Fruit fly (Drosophila melanogaster) whole organism, embryonic: ENCODE measurements around the gene yellow-f2.
A peak's percentile ranks its signal among the peaks of the same experiment; 100 is the strongest.

Source experiments
- Asciz ChIP-seq: fragments of 200-800 bp; sonication (Bioruptor generic); optimal IDR thresholded peaks from 2 replicates; lab custom pipeline; 2017; ENCODE audit warnings: missing biosample characterization, mild to moderate bottlenecking, missing genetic modification characterization, missing genetic modification reagents
- Awh ChIP-seq: fragments of 200-800 bp; sonication (Bioruptor generic); IDR thresholded peaks from 2 replicates; pipeline ENCODE4, ENCODE4 v1.3.6; 2022; ENCODE audit warnings: missing biosample characterization, missing genetic modification characterization
- BEAF-32 ChIP-seq: fragments of 200-800 bp; sonication (Bioruptor generic); optimal IDR thresholded peaks from 3 replicates; lab custom pipeline; 2017; ENCODE audit warnings: missing biosample characterization, missing genetic modification characterization, mild to moderate bottlenecking, moderate library complexity, missing genetic modification reagents
- Bgb ChIP-seq: fragments of 200-800 bp; sonication (Bioruptor generic); IDR thresholded peaks from 2 replicates; pipeline ENCODE4 v1.3.6; 2022; ENCODE audit warnings: missing biosample characterization, missing genetic modification characterization; ENCODE audit not compliant: partially characterized antibody
- CG10543 ChIP-seq: fragments of 200-800 bp; sonication (Bioruptor generic); optimal IDR thresholded peaks from 3 replicates; lab custom pipeline; 2017; ENCODE audit warnings: missing biosample characterization, mild to moderate bottlenecking, missing genetic modification characterization, moderate library complexity
- CG11085 ChIP-seq: fragments of 200-800 bp; sonication (Bioruptor generic); IDR thresholded peaks from 2 replicates; pipeline ENCODE4 v1.3.6; 2022; ENCODE audit warnings: missing biosample characterization, missing genetic modification characterization
- CG12236 ChIP-seq: fragments of 200-800 bp; sonication (Bioruptor generic); optimal IDR thresholded peaks from 2 replicates; lab custom pipeline; 2016; ENCODE audit warnings: missing biosample characterization, missing genetic modification characterization
- CG13296 ChIP-seq: fragments of 200-800 bp; sonication (Bioruptor generic); optimal IDR thresholded peaks from 3 replicates; lab custom pipeline; 2018; ENCODE audit warnings: missing biosample characterization, mild to moderate bottlenecking, missing genetic modification characterization
- CG15514 ChIP-seq: fragments of 200-800 bp; sonication (Bioruptor generic); optimal IDR thresholded peaks from 3 replicates; lab custom pipeline; 2017; ENCODE audit warnings: missing biosample characterization, missing genetic modification characterization, mild to moderate bottlenecking, moderate library complexity, missing genetic modification reagents
- CG1602 ChIP-seq: fragments of 200-800 bp; sonication (Bioruptor generic); optimal IDR thresholded peaks from 3 replicates; lab custom pipeline; 2016; ENCODE audit warnings: missing biosample characterization, missing genetic modification characterization
- CG17829 ChIP-seq: fragments of 200-800 bp; optimal IDR thresholded peaks from 2 replicates; lab custom pipeline; 2019; ENCODE audit warnings: missing biosample characterization, mild to moderate bottlenecking, missing genetic modification characterization, moderate library complexity
- CG2199 ChIP-seq: fragments of 200-800 bp; sonication (Bioruptor generic); IDR thresholded peaks from 3 replicates; pipeline ENCODE4 v1.3.6; 2022; ENCODE audit warnings: missing biosample characterization, missing genetic modification characterization
- CG34376 ChIP-seq: fragments of 200-800 bp; sonication (Bioruptor generic); optimal IDR thresholded peaks from 2 replicates; lab custom pipeline; 2018; ENCODE audit warnings: missing biosample characterization, mild to moderate bottlenecking, missing genetic modification characterization
- CG4854 ChIP-seq: fragments of 200-800 bp; sonication (Bioruptor generic); optimal IDR thresholded peaks from 2 replicates; lab custom pipeline; 2016; ENCODE audit warnings: missing biosample characterization, missing genetic modification characterization, inconsistent platforms
- CG7357 ChIP-seq: fragments of 200-800 bp; sonication (Bioruptor generic); IDR thresholded peaks from 3 replicates; pipeline ENCODE4 v1.3.6; 2022; ENCODE audit warnings: missing biosample characterization, missing genetic modification characterization
- CG7987 ChIP-seq: fragments of 200-800 bp; sonication (Bioruptor generic); optimal IDR thresholded peaks from 2 replicates; lab custom pipeline; 2018; ENCODE audit warnings: missing biosample characterization, mild to moderate bottlenecking, missing genetic modification characterization, moderate library complexity
- CG8281 ChIP-seq: fragments of 200-800 bp; sonication (Bioruptor generic); optimal IDR thresholded peaks from 2 replicates; lab custom pipeline; 2018; ENCODE audit warnings: missing biosample characterization, mild to moderate bottlenecking, missing genetic modification characterization, moderate library complexity
- CG8290 ChIP-seq, 3 experiments: fragments of 200-800 bp; sonication (Bioruptor generic); optimal IDR thresholded peaks; 2 replicates each; lab custom pipeline; 2016 to 2019; ENCODE audit warnings: missing biosample characterization in 3 of 3, missing genetic modification characterization in 3 of 3, mild to moderate bottlenecking in 2 of 3, moderate library complexity in 1 of 3
- H15 ChIP-seq: fragments of 200-800 bp; sonication (Bioruptor generic); IDR thresholded peaks from 3 replicates; pipeline ENCODE4 v1.3.6; 2022; ENCODE audit warnings: missing biosample characterization, missing genetic modification characterization
- HLH4C ChIP-seq: fragments of 200-800 bp; sonication (Bioruptor generic); IDR thresholded peaks from 3 replicates; pipeline ENCODE4 v1.3.6; 2022; ENCODE audit warnings: missing biosample characterization, missing genetic modification characterization; ENCODE audit not compliant: partially characterized antibody
- Lhr ChIP-seq: fragments of 200-800 bp; sonication (Bioruptor generic); optimal IDR thresholded peaks from 3 replicates; lab custom pipeline; 2017; ENCODE audit warnings: mild to moderate bottlenecking, missing biosample characterization, missing genetic modification reagents, missing genetic modification characterization
- Nf-YC ChIP-seq: fragments of 200-800 bp; optimal IDR thresholded peaks from 3 replicates; lab custom pipeline; 2019; ENCODE audit warnings: missing biosample characterization, mild to moderate bottlenecking, missing genetic modification characterization, moderate library complexity
- Poxn ChIP-seq: fragments of 200-800 bp; sonication (Bioruptor generic); IDR thresholded peaks from 2 replicates; pipeline ENCODE4 v1.3.6; 2022; ENCODE audit warnings: missing biosample characterization, missing genetic modification characterization
- Sox100B ChIP-seq: fragments of 200-800 bp; sonication (Bioruptor generic); optimal IDR thresholded peaks from 3 replicates; lab custom pipeline; 2018; ENCODE audit warnings: missing biosample characterization, mild to moderate bottlenecking, missing genetic modification characterization
- Xbp1 ChIP-seq: fragments of 200-800 bp; sonication (Bioruptor generic); optimal IDR thresholded peaks from 3 replicates; lab custom pipeline; 2016; ENCODE audit warnings: missing biosample characterization, mild to moderate bottlenecking, missing genetic modification characterization
- ab ChIP-seq: fragments of 200-800 bp; sonication (Bioruptor generic); optimal IDR thresholded peaks from 2 replicates; lab custom pipeline; 2016; ENCODE audit warnings: missing biosample characterization, missing genetic modification characterization
- ara ChIP-seq: fragments of 200-800 bp; sonication (Bioruptor generic); IDR thresholded peaks from 2 replicates; pipeline ENCODE4 v1.3.6; 2022; ENCODE audit warnings: missing biosample characterization, missing genetic modification characterization
- bab2 ChIP-seq: fragments of 200-800 bp; sonication (Bioruptor generic); optimal IDR thresholded peaks from 2 replicates; lab custom pipeline; 2016; ENCODE audit warnings: missing biosample characterization, missing genetic modification characterization
- dati ChIP-seq: fragments of 200-800 bp; sonication (Bioruptor generic); IDR thresholded peaks from 2 replicates; pipeline ENCODE4 v1.3.6; 2022; ENCODE audit warnings: missing biosample characterization, missing genetic modification characterization
- dmrt11E ChIP-seq: fragments of 200-800 bp; sonication (Bioruptor generic); optimal IDR thresholded peaks from 3 replicates; lab custom pipeline; 2018; ENCODE audit warnings: missing biosample characterization, mild to moderate bottlenecking, missing genetic modification characterization, moderate library complexity
- en ChIP-seq: fragments of 200-800 bp; sonication (Bioruptor generic); optimal IDR thresholded peaks from 2 replicates; lab custom pipeline; 2016; ENCODE audit warnings: missing biosample characterization, missing genetic modification characterization
- hb ChIP-seq: fragments of 200-800 bp; sonication (Bioruptor generic); IDR thresholded peaks from 3 replicates; pipeline ENCODE4 v1.3.6; 2022; ENCODE audit warnings: missing biosample characterization, missing genetic modification characterization; ENCODE audit not compliant: partially characterized antibody
- her ChIP-seq: fragments of 200-800 bp; sonication (Bioruptor generic); optimal IDR thresholded peaks from 2 replicates; lab custom pipeline; 2016; ENCODE audit warnings: missing biosample characterization, missing genetic modification characterization
- hth ChIP-seq: fragments of >200 bp; optimal IDR thresholded peaks from 2 replicates; lab custom pipeline; 2017; ENCODE audit warnings: inconsistent platforms
- ind ChIP-seq: fragments of 200-800 bp; sonication (Bioruptor generic); optimal IDR thresholded peaks from 3 replicates; lab custom pipeline; 2016; ENCODE audit warnings: missing biosample characterization, missing genetic modification characterization
- kay ChIP-seq: fragments of 200-800 bp; sonication (Bioruptor generic); optimal IDR thresholded peaks from 2 replicates; lab custom pipeline; 2016; ENCODE audit warnings: missing biosample characterization, missing genetic modification characterization
- kni ChIP-seq: fragments of 200-800 bp; sonication (Bioruptor generic); optimal IDR thresholded peaks from 3 replicates; lab custom pipeline; 2017; ENCODE audit warnings: mild to moderate bottlenecking, missing biosample characterization, missing genetic modification reagents, missing genetic modification characterization
- maf-S ChIP-seq: fragments of 200-800 bp; sonication (Bioruptor generic); optimal IDR thresholded peaks from 2 replicates; lab custom pipeline; 2016; ENCODE audit warnings: missing biosample characterization, missing genetic modification characterization
- pzg ChIP-seq: fragments of 200-800 bp; sonication (Bioruptor generic); optimal IDR thresholded peaks from 3 replicates; lab custom pipeline; 2018; ENCODE audit warnings: missing biosample characterization, mild to moderate bottlenecking, missing genetic modification characterization, moderate library complexity
- sens ChIP-seq: fragments of 200-800 bp; sonication (Bioruptor generic); peaks from one replicate; lab custom pipeline; 2016; ENCODE audit warnings: missing biosample characterization, missing genetic modification characterization
- sima ChIP-seq: fragments of 200-800 bp; sonication (Bioruptor generic); optimal IDR thresholded peaks from 2 replicates; lab custom pipeline; 2016; ENCODE audit warnings: missing biosample characterization, missing genetic modification characterization
- sisA ChIP-seq: fragments of 200-800 bp; sonication (Bioruptor generic); IDR thresholded peaks from 2 replicates; pipeline ENCODE4 v1.3.6; 2022; ENCODE audit warnings: missing biosample characterization, missing genetic modification characterization
- slou ChIP-seq: fragments of 200-800 bp; sonication (Bioruptor generic); optimal IDR thresholded peaks from 3 replicates; lab custom pipeline; 2016; ENCODE audit warnings: missing biosample characterization, missing genetic modification characterization
- sqz ChIP-seq: fragments of 200-800 bp; sonication (Bioruptor generic); optimal IDR thresholded peaks from 3 replicates; lab custom pipeline; 2018; ENCODE audit warnings: missing biosample characterization, mild to moderate bottlenecking, missing genetic modification characterization
- tap ChIP-seq: fragments of 200-800 bp; optimal IDR thresholded peaks from 3 replicates; lab custom pipeline; 2019; ENCODE audit warnings: missing biosample characterization, mild to moderate bottlenecking, missing genetic modification characterization, moderate library complexity
- tgo ChIP-seq: fragments of 200-800 bp; sonication (Bioruptor generic); IDR thresholded peaks from 3 replicates; pipeline ENCODE4 v1.3.6; 2022; ENCODE audit warnings: missing biosample characterization, missing genetic modification characterization
- tll ChIP-seq, 2 experiments: fragments of 200-800 bp in 1 of 2; fragments of >200 bp in 1 of 2; sonication (Bioruptor generic) in 1 of 2; optimal IDR thresholded peaks; 2 replicates each; lab custom pipeline; 2017 to 2019; ENCODE audit warnings: missing biosample characterization in 2 of 2, missing genetic modification characterization in 2 of 2, mild to moderate bottlenecking in 1 of 2, moderate library complexity in 1 of 2
- zf30C ChIP-seq: fragments of 200-800 bp; sonication (Bioruptor generic); optimal IDR thresholded peaks from 3 replicates; lab custom pipeline; 2018; ENCODE audit warnings: missing biosample characterization, mild to moderate bottlenecking, missing genetic modification characterization

Gene yellow-f2

dm6 chr3R:12960929-12961855 is 33.8 kb downstream of the yellow-f2 start, which contains the start of gene Spc25 (continued):
- TF ChIP-seq CG11085 (GFP tag; lab: Robert Waterston, UW) (no peak), her (GFP tag; lab: Kevin White, UChicago) (peak; percentile 51), kni (GFP tag; lab: Kevin White, UChicago) (no peak), zf30C (GFP tag; lab: Kevin White, UChicago) (no peak), Nf-YC (tag; lab: Kevin White, UChicago) (peak; percentile 6), CG8290 (GFP tag; optimal IDR thresholded peaks at IDR 0.05; lab: Kevin White, UChicago) (peak; percentile 70), CG8290 (tag; optimal IDR thresholded peaks at IDR 0.05; lab: Kevin White, UChicago) (peak in 1 of 2 experiments; percentile 37), CG8281 (tag; lab: Kevin White, UChicago) (no peak), CG15514 (GFP tag; lab: Kevin White, UChicago) (peak; percentile 70), CG7357 (GFP tag; lab: Robert Waterston, UW) (no peak), HLH4C (GFP tag; lab: Robert Waterston, UW) (peak; percentile 88), dati (no peak), Asciz (GFP tag; lab: Kevin White, UChicago) (no peak), CG7987 (no peak), hb (peak; percentile 93), slou (GFP tag; lab: Kevin White, UChicago) (peak; percentile 36), CG4854 (GFP tag; lab: Kevin White, UChicago) (no peak), ind (peak; percentile 52), ab (GFP tag; lab: Kevin White, UChicago) (no peak), kay (GFP tag; lab: Kevin White, UChicago) (no peak), Poxn (GFP tag; lab: Robert Waterston, UW) (no peak), Xbp1 (GFP tag; lab: Kevin White, UChicago) (peak; percentile 68), sens (peak; percentile 91), tap (tag; lab: Kevin White, UChicago) (no peak), BEAF-32 (GFP tag; lab: Kevin White, UChicago) (peak; percentile 91), CG34376 (no peak), en (GFP tag; lab: Kevin White, UChicago) (no peak), tll (GFP tag; optimal IDR thresholded peaks at IDR 0.05; lab: Kevin White, UChicago) (peak in 1 of 2 experiments; percentile 40), CG13296 (GFP tag; lab: Kevin White, UChicago) (peak; percentile 18), ara (GFP tag; lab: Robert Waterston, UW) (peak; percentile 29; the same call in 1 of the 2 replicates), tgo (peak; percentile 14; the same call in 1 of the 3 replicates), sima (GFP tag; lab: Kevin White, UChicago) (no peak), CG1602 (GFP tag; lab: Kevin White, UChicago) (peak; percentile 12), Sox100B (GFP tag; lab: Kevin White, UChicago) (no peak), hth (no peak), CG10543 (no peak), Awh (GFP tag; lab: Robert Waterston, UW) (no peak), bab2 (GFP tag; lab: Kevin White, UChicago) (peak; percentile 36), Bgb (GFP tag; lab: Robert Waterston, UW) (peak; percentile 97), maf-S (GFP tag; lab: Kevin White, UChicago) (peak; percentile 57), H15 (GFP tag; lab: Robert Waterston, UW) (peak; percentile 63; the same call in 1 of the 3 replicates), pzg (peak; percentile 91), sqz (GFP tag; lab: Kevin White, UChicago) (peak; percentile 38), Lhr (GFP tag; lab: Kevin White, UChicago) (peak; percentile 60), CG17829 (peak; percentile 35), CG2199 (GFP tag; lab: Robert Waterston, UW) (peak; percentile 60; the same call in 1 of the 3 replicates), CG12236 (no peak), sisA (GFP tag; lab: Robert Waterston, UW) (no peak; the same call in 1 of the 2 replicates), dmrt11E (peak; percentile 12)
